Worm (Caenorhabditis elegans) whole organism, L4/young adult: ENCODE results near the gene sip-1.

Experiments
- W03F9.2 ChIP-seq: fragments of 150-350 bp; optimal IDR thresholded peaks from 2 replicates; lab custom pipeline; 2014; ENCODE audit warnings: missing biosample characterization, missing genetic modification characterization
- dao-5 ChIP-seq: sonication (generic microtip); optimal IDR thresholded peaks from 2 replicates; lab custom pipeline; 2016; ENCODE audit warnings: missing genotype, missing genetic modification characterization, moderate library complexity, missing compliant biosample characterization
- him-1 ChIP-seq: sonication (generic microtip); optimal IDR thresholded peaks from 2 replicates; lab custom pipeline; 2016; ENCODE audit warnings: missing genotype, missing genetic modification reagents, missing genetic modification characterization, missing compliant biosample characterization

The sip-1 gene

DNA sequence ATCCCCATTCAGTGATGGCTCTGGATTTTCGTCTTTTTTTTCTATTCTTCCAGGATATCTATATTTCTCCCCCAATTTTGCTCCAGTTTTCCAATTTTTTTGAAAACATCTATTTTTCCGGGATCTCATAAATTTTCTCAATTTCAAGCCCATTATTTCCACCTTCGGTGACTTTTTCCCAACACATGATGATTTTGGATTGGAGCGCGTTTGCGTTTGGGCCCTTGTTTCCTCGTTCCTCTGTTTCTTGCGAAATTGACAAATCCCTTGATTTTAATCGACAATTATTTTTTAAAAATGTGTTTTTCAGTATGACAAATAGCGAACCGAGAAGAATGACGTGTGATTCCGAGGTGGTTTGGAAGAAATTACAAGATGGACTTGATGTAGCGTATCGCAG is 35.7 kb downstream of the sip-1 start, which contains the start of gene cul-1:
cul-1 (plus strand) TSS at position 311 of the 400 bp plus-strand sequence.
- TF ChIP-seq dao-5 (tag; lab: Kevin White, UChicago) (no peak), W03F9.2 (no peak), him-1 (tag; lab: Kevin White, UChicago) (no peak)

DNA sequence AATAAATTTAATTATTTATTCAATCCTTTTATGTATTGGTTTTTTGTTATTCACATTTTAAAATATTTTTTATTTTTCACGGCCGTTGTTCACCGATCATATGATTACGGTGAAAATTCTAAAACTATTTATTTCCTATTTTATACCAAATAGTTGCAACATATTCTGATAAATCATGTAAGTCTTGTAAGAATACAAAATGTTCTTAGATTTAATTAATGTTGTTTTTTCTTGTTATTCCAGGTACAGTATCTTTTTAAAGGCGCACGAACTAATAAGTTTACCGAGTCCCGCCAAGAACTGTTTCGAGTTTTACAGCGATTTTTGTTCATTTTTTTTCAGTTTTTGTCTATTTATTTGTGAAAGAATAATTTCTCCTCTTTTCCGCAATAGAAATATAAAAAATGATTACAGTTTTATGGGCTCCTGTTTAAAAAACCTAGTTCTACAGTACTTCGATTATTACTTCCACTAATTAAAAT is 37.0 kb downstream of the sip-1 start, which contains the start of gene D2045.5:
D2045.5 (minus strand) TSS at position 51 of the 482 bp plus-strand sequence.
- TF ChIP-seq him-1 (tag; lab: Kevin White, UChicago): no peak
- TF ChIP-seq W03F9.2: peak; percentile 2

DNA sequence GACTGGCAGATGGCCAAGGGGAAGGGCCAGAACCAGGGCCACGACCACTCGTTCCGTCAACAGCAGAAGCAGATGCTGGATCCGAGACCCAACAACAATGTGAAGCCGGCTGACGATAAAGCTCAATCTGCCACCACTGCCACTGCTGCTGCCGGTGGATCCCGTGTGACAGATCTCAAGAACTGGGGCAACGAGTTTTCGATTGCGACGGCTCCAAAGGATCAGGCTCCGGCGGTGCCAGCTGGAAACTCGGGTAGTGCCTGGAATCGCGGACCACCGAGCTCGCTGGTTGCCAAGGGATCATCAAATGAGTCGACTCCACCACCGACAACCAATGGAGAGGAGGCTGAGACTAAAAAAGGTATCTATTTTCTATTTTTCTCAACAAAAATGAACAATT is 42.1 kb downstream of the sip-1 start:
- TF ChIP-seq dao-5 (tag; lab: Kevin White, UChicago) (no peak), him-1 (tag; lab: Kevin White, UChicago) (no peak), W03F9.2 (no peak)

DNA sequence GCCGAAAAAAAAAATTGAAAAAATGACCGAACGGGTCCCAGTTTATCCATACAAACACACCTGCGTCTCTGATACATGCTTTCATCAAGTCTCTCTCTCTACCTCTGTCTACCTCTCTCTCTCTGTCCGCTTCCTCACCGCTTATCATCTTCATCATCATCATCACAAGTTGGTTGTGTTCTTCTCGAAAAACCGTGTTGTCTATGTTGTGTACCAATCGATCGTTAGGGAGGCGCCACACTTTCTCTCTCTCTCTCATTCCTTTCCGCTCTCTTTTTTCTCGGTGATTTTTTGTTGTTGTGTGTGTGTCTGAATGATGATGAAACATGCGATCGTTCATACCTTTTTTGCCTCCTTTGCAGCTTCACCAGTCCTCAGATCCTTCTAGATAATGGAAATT is 42.9 kb downstream of the sip-1 start:
- TF ChIP-seq dao-5 (tag; lab: Kevin White, UChicago) (no peak), W03F9.2 (peak; percentile 7)

DNA sequence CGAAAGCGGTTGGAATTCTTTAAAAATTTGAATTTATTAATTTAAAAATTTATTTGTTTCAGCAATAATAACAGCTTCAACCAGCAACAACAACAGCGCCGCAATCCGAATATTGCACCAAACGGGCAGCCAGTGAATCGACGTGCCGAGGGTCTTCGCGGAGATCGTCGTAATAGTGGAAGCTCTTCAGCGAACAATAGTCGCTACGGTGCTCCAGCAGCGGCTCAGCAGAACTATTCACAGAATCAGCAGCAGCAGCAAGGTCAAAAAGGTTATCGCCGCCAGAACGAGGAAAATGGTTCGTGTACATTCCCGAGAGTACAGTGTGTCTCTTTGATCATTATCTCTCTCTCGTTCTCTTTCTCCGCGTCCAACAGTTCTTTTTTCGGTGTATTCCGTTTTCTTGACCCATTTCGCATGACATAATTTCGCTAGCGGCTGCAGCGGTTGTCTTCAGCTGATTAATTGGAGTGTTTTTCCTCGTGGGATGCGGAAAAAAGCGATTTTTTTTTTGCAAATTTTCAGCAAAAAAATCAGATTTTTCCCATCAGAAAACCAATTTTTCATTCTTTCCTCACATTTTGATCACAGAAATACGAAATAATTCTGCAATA is 43.6 kb downstream of the sip-1 start:
- no peak for TF ChIP-seq him-1 (tag; lab: Kevin White, UChicago)
- TF ChIP-seq dao-5 (tag; lab: Kevin White, UChicago): no peak
- TF ChIP-seq W03F9.2: no peak

DNA sequence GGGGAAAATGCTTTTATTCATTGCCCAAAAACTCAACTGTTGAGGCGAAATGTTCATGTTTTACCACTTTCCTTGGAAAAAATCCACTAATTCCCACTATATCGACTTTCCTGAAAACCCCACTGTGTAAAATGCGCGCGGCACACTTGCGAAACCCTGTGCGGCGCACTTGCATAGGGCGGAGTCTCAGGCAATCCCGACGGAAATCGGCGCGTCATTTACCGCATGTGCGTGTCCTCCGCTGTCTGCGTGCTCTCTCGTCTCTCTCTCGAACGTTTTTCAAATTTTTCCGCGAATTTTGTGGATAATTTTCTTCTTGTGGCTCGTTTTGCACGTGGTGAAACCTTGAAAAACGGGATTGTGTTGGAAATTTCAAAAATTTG is 45.4 kb downstream of the sip-1 start, which contains the start of gene atx-2:
atx-2 (plus strand) TSS at position 226 of the 383 bp plus-strand sequence.
- TF ChIP-seq W03F9.2 (peak; percentile 84), him-1 (tag; lab: Kevin White, UChicago) (peak; percentile 35), dao-5 (tag; lab: Kevin White, UChicago) (peak; percentile 74)

DNA sequence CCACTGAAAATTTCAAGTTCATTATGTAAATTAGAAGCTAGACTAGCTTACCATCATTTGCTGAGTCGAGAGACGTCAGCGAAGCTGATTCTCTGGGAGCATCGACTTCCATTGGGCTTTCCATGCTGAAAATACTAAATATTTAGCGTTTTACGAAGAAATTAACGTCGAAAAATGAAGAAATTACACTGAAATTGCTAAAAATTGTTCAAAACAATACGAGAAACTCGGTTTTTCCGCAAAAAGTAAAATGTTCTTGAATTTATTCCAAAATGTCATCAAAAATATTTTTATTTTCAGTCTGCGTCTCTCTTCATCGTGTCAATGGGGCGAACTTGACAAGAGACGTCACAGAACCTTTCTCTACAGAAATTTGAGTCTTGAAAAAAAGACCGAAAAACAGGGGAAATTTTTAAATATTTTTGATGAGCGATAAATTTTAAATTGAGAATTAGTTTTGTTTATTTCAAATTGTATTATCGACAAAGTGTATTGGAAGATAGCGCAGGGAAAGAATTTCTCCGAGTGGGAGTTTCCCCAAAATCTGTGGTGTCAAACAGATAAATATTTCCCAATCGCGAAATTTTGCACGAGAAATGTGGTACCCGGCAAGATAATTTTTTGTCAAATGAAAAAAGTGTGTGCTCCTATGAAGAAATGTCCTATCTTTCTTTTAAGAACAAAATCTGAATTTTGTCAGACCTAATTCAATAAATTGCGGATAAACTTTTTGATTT is 46.0 kb downstream of the sip-1 start, which contains the start of gene ecps-1:
ecps-1 (minus strand) TSS at position 125 of the 737 bp plus-strand sequence.
- TF ChIP-seq W03F9.2 (peak; percentile 94), dao-5 (tag; lab: Kevin White, UChicago) (no peak), him-1 (tag; lab: Kevin White, UChicago) (peak; percentile 5)
